Worm (Caenorhabditis elegans) whole organism, L4/young adult: ENCODE results near the gene nhr-67.

Experiments used
- W03F9.2 ChIP-seq: fragments of 150-350 bp; optimal IDR thresholded peaks from 2 replicates; lab custom pipeline; 2014; ENCODE audit warnings: missing biosample characterization, missing genetic modification characterization
- dao-5 ChIP-seq: sonication (generic microtip); optimal IDR thresholded peaks from 2 replicates; lab custom pipeline; 2016; ENCODE audit warnings: missing genotype, missing genetic modification characterization, moderate library complexity, missing compliant biosample characterization
- him-1 ChIP-seq: sonication (generic microtip); optimal IDR thresholded peaks from 2 replicates; lab custom pipeline; 2016; ENCODE audit warnings: missing genotype, missing genetic modification reagents, missing genetic modification characterization, missing compliant biosample characterization

DNA sequence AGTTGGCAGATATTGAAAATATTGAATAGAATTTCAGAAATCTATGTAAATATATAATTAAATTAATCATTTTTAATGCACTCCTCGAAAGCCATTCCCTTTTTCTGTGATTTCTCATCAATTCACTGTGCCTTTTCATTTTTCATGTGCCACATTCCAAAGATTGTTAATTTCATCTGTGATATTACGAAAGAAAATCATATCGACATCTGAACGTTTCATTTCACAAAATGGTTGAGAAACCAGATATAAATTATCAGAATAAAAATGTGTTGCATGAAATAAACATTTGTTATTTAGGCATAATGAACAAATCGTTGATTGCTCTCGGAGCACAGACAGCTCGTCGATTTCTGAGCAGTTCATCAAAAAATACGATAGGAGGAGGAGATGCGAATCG lies 14.4 kb downstream of the nhr-67 start, which contains the start of gene nuaf-3:
- TF ChIP-seq W03F9.2 (tag; lab: Kevin White, UChicago) (no peak), him-1 (tag; lab: Kevin White, UChicago) (no peak), dao-5 (tag; lab: Kevin White, UChicago) (no peak)
